Fruit fly (Drosophila melanogaster) whole organism, embryonic: Measurements from ENCODE around the gene Dh44.

Source experiments
- Ada2b ChIP-seq: fragments of 200-800 bp; sonication (Bioruptor generic); IDR thresholded peaks from 2 replicates; pipeline ENCODE4 v1.3.6; 2022; ENCODE audit warnings: missing biosample characterization, missing genetic modification characterization
- Aef1 ChIP-seq: fragments of 200-800 bp; sonication (Bioruptor generic); IDR thresholded peaks from 3 replicates; pipeline ENCODE4 v1.3.6; 2022; ENCODE audit warnings: missing biosample characterization, missing genetic modification characterization
- C15 ChIP-seq: fragments of 200-800 bp; sonication (Bioruptor generic); IDR thresholded peaks from 3 replicates; pipeline ENCODE4 v1.3.6; 2022; ENCODE audit warnings: missing biosample characterization, missing genetic modification characterization
- CG10147 ChIP-seq: fragments of 200-800 bp; sonication (Bioruptor generic); optimal IDR thresholded peaks from 2 replicates; lab custom pipeline; 2019; ENCODE audit warnings: missing biosample characterization, mild to moderate bottlenecking, missing genetic modification characterization, moderate library complexity
- CG11085 ChIP-seq: fragments of 200-800 bp; sonication (Bioruptor generic); IDR thresholded peaks from 2 replicates; pipeline ENCODE4 v1.3.6; 2022; ENCODE audit warnings: missing biosample characterization, missing genetic modification characterization
- CG11093 ChIP-seq: fragments of 200-800 bp; sonication (Bioruptor generic); IDR thresholded peaks from 3 replicates; pipeline ENCODE4 v1.3.6; 2022; ENCODE audit warnings: missing biosample characterization, missing genetic modification characterization
- CG11398 ChIP-seq: fragments of 200-800 bp; sonication (Bioruptor generic); optimal IDR thresholded peaks from 2 replicates; lab custom pipeline; 2016; ENCODE audit warnings: missing biosample characterization, missing genetic modification characterization
- CG1602 ChIP-seq: fragments of 200-800 bp; sonication (Bioruptor generic); optimal IDR thresholded peaks from 3 replicates; lab custom pipeline; 2016; ENCODE audit warnings: missing biosample characterization, missing genetic modification characterization
- CG16813 ChIP-seq: fragments of 200-800 bp; sonication (Bioruptor generic); IDR thresholded peaks from 3 replicates; pipeline ENCODE4 v1.3.6; 2022; ENCODE audit warnings: missing biosample characterization, missing genetic modification characterization; ENCODE audit not compliant: partially characterized antibody
- CG17802 ChIP-seq: fragments of 200-800 bp; sonication (Bioruptor generic); optimal IDR thresholded peaks from 2 replicates; lab custom pipeline; 2018; ENCODE audit warnings: missing biosample characterization, mild to moderate bottlenecking, missing genetic modification characterization, moderate library complexity
- CG2129 ChIP-seq: fragments of 200-800 bp; sonication (Bioruptor generic); IDR thresholded peaks from 2 replicates; pipeline ENCODE4 v1.3.6; 2022; ENCODE audit warnings: missing biosample characterization, missing genetic modification characterization; ENCODE audit not compliant: partially characterized antibody
- CG2678 ChIP-seq: fragments of 200-800 bp; sonication (Bioruptor generic); optimal IDR thresholded peaks from 3 replicates; lab custom pipeline; 2019; ENCODE audit warnings: missing biosample characterization, mild to moderate bottlenecking, missing genetic modification characterization, moderate library complexity
- CG30403 ChIP-seq: fragments of 200-800 bp; sonication (Bioruptor generic); optimal IDR thresholded peaks from 3 replicates; lab custom pipeline; 2016; ENCODE audit warnings: missing biosample characterization, missing genetic modification characterization
- CG31441 ChIP-seq: fragments of 200-800 bp; sonication (Bioruptor generic); IDR thresholded peaks from 2 replicates; pipeline ENCODE4 v1.3.6; 2022; ENCODE audit warnings: missing biosample characterization, missing genetic modification characterization
- CG3281 ChIP-seq: fragments of 200-800 bp; sonication (Bioruptor generic); optimal IDR thresholded peaks from 3 replicates; lab custom pipeline; 2017; ENCODE audit warnings: missing biosample characterization, mild to moderate bottlenecking, missing genetic modification characterization
- CG4328 ChIP-seq: fragments of 200-800 bp; sonication (Bioruptor generic); optimal IDR thresholded peaks from 3 replicates; lab custom pipeline; 2017; ENCODE audit warnings: missing biosample characterization, missing genetic modification reagents, missing genetic modification characterization
- CG43689 ChIP-seq: fragments of 200-800 bp; sonication (Bioruptor generic); IDR thresholded peaks from 2 replicates; pipeline ENCODE4 v1.3.6; 2022; ENCODE audit warnings: missing biosample characterization, missing genetic modification characterization
- CG4424 ChIP-seq: fragments of 200-800 bp; sonication (Bioruptor generic); optimal IDR thresholded peaks from 3 replicates; lab custom pipeline; 2016; ENCODE audit warnings: missing biosample characterization, missing genetic modification characterization
- CG6689 ChIP-seq: fragments of 200-800 bp; sonication (Bioruptor generic); IDR thresholded peaks from 2 replicates; pipeline ENCODE4 v1.3.6; 2022; ENCODE audit warnings: missing biosample characterization, missing genetic modification characterization
- CG7271 ChIP-seq: fragments of 200-800 bp; sonication (Bioruptor generic); optimal IDR thresholded peaks from 2 replicates; lab custom pipeline; 2018; ENCODE audit warnings: missing biosample characterization, mild to moderate bottlenecking, missing genetic modification characterization, moderate library complexity
- CG7963 ChIP-seq: fragments of 200-800 bp; sonication (Bioruptor generic); IDR thresholded peaks from 3 replicates; pipeline ENCODE4 v1.3.6; 2022; ENCODE audit warnings: missing biosample characterization, missing genetic modification characterization; ENCODE audit not compliant: partially characterized antibody
- CG8924 ChIP-seq: fragments of 200-800 bp; optimal IDR thresholded peaks from 3 replicates; lab custom pipeline; 2019; ENCODE audit warnings: missing biosample characterization, mild to moderate bottlenecking, missing genetic modification characterization, moderate library complexity
- CG9727 ChIP-seq: fragments of 200-800 bp; sonication (Bioruptor generic); optimal IDR thresholded peaks from 3 replicates; lab custom pipeline; 2017; ENCODE audit warnings: missing biosample characterization, mild to moderate bottlenecking, missing genetic modification characterization
- CTCF ChIP-seq: fragments of 200-800 bp; sonication (Bioruptor generic); optimal IDR thresholded peaks from 2 replicates; lab custom pipeline; 2017; ENCODE audit warnings: missing biosample characterization, mild to moderate bottlenecking, missing genetic modification characterization, moderate library complexity
- Dip3 ChIP-seq: fragments of 200-800 bp; sonication (Bioruptor generic); optimal IDR thresholded peaks from 3 replicates; lab custom pipeline; 2016; ENCODE audit warnings: missing biosample characterization, missing genetic modification characterization
- Dref ChIP-seq: fragments of 200-800 bp; sonication (Bioruptor generic); IDR thresholded peaks from 2 replicates; pipeline ENCODE4 v1.3.6; 2022; ENCODE audit warnings: missing biosample characterization, missing genetic modification characterization
- E2f1 ChIP-seq: fragments of 200-800 bp; sonication (Bioruptor generic); IDR thresholded peaks from 2 replicates; pipeline ENCODE4 v1.3.6; 2022; ENCODE audit warnings: missing biosample characterization, missing genetic modification characterization
- Ets97D ChIP-seq: fragments of 200-800 bp; sonication (Bioruptor generic); optimal IDR thresholded peaks from 3 replicates; lab custom pipeline; 2016; ENCODE audit warnings: missing biosample characterization, missing genetic modification characterization
- Hey ChIP-seq: fragments of 200-800 bp; sonication (Bioruptor generic); optimal IDR thresholded peaks from 3 replicates; lab custom pipeline; 2018; ENCODE audit warnings: missing biosample characterization, mild to moderate bottlenecking, missing genetic modification characterization
- Mes4 ChIP-seq: fragments of 200-800 bp; sonication (Bioruptor generic); optimal IDR thresholded peaks from 2 replicates; lab custom pipeline; 2016; ENCODE audit warnings: missing biosample characterization, missing genetic modification characterization
- Optix ChIP-seq: fragments of 200-800 bp; sonication (Bioruptor generic); IDR thresholded peaks from 3 replicates; pipeline ENCODE4 v1.3.6; 2022; ENCODE audit warnings: missing biosample characterization, missing genetic modification characterization
- Ptx1 ChIP-seq: fragments of 200-800 bp; sonication (Bioruptor generic); IDR thresholded peaks from 2 replicates; pipeline ENCODE4 v1.3.6; 2022; ENCODE audit warnings: missing biosample characterization, missing genetic modification characterization
- Sry-δ ChIP-seq: fragments of 200-800 bp; sonication (Bioruptor generic); optimal IDR thresholded peaks from 2 replicates; lab custom pipeline; 2016; ENCODE audit warnings: missing biosample characterization, missing genetic modification characterization
- bigmax ChIP-seq: fragments of 200-800 bp; sonication (Bioruptor generic); optimal IDR thresholded peaks from 2 replicates; lab custom pipeline; 2018; ENCODE audit warnings: missing biosample characterization, mild to moderate bottlenecking, missing genetic modification characterization
- cad ChIP-seq: fragments of >200 bp; optimal IDR thresholded peaks from 2 replicates; lab custom pipeline; 2017; ENCODE audit warnings: missing biosample characterization, missing genetic modification characterization
- chm ChIP-seq: fragments of 200-800 bp; sonication (Bioruptor generic); IDR thresholded peaks from 2 replicates; pipeline ENCODE4 v1.3.6; 2022; ENCODE audit warnings: missing biosample characterization, missing genetic modification characterization
- corto ChIP-seq: fragments of 200-800 bp; sonication (Bioruptor generic); optimal IDR thresholded peaks from 2 replicates; lab custom pipeline; 2016; ENCODE audit warnings: missing biosample characterization, mild to moderate bottlenecking, missing genetic modification characterization, moderate library complexity
- cwo ChIP-seq: fragments of 200-800 bp; sonication (Bioruptor generic); optimal IDR thresholded peaks from 3 replicates; lab custom pipeline; 2017; ENCODE audit warnings: missing biosample characterization, missing genetic modification characterization, mild to moderate bottlenecking, moderate library complexity, missing genetic modification reagents
- dmrt99B ChIP-seq: fragments of 200-800 bp; sonication (Bioruptor generic); optimal IDR thresholded peaks from 2 replicates; lab custom pipeline; 2018; ENCODE audit warnings: missing biosample characterization, mild to moderate bottlenecking, missing genetic modification characterization, moderate library complexity
- dpn ChIP-seq, 2 experiments: fragments of 200-800 bp; sonication (Bioruptor generic); optimal IDR thresholded peaks; 3 replicates each; lab custom pipeline; 2016; ENCODE audit warnings: missing biosample characterization in 2 of 2, missing genetic modification characterization in 2 of 2
- emc ChIP-seq: fragments of 200-800 bp; sonication (Bioruptor generic); optimal IDR thresholded peaks from 2 replicates; lab custom pipeline; 2016; ENCODE audit warnings: missing biosample characterization, missing genetic modification characterization
- mld ChIP-seq: fragments of 200-800 bp; sonication (Bioruptor generic); IDR thresholded peaks from 3 replicates; pipeline ENCODE4 v1.3.6; 2022; ENCODE audit warnings: missing biosample characterization, missing genetic modification characterization; ENCODE audit not compliant: partially characterized antibody
- nau ChIP-seq: fragments of 200-800 bp; sonication (Bioruptor generic); optimal IDR thresholded peaks from 3 replicates; lab custom pipeline; 2017; ENCODE audit warnings: missing biosample characterization, mild to moderate bottlenecking, missing genetic modification characterization, missing genetic modification reagents
- sens ChIP-seq: fragments of 200-800 bp; sonication (Bioruptor generic); peaks from one replicate; lab custom pipeline; 2016; ENCODE audit warnings: missing biosample characterization, missing genetic modification characterization
- sqz ChIP-seq: fragments of 200-800 bp; sonication (Bioruptor generic); optimal IDR thresholded peaks from 3 replicates; lab custom pipeline; 2018; ENCODE audit warnings: missing biosample characterization, mild to moderate bottlenecking, missing genetic modification characterization
- tio ChIP-seq: fragments of 200-800 bp; sonication (Bioruptor generic); optimal IDR thresholded peaks from 2 replicates; lab custom pipeline; 2017; ENCODE audit warnings: missing biosample characterization, missing genetic modification characterization, inconsistent platforms
- trh ChIP-seq: fragments of 200-800 bp; sonication (Bioruptor generic); optimal IDR thresholded peaks from 2 replicates; lab custom pipeline; 2016; ENCODE audit warnings: missing biosample characterization, missing genetic modification characterization
- ttk ChIP-seq: fragments of 200-800 bp; sonication (Bioruptor generic); IDR thresholded peaks from 2 replicates; pipeline ENCODE4 v2.1.2; 2022; ENCODE audit warnings: missing biosample characterization, missing genetic modification characterization
- twi ChIP-seq: fragments of 200-800 bp; optimal IDR thresholded peaks from 2 replicates; lab custom pipeline; 2019; ENCODE audit warnings: missing biosample characterization, mild to moderate bottlenecking, missing genetic modification characterization, moderate library complexity
- vfl ChIP-seq: fragments of 200-800 bp; sonication (Bioruptor generic); optimal IDR thresholded peaks from 2 replicates; lab custom pipeline; 2016; ENCODE audit warnings: missing biosample characterization, missing genetic modification characterization
- z ChIP-seq: fragments of 200-800 bp; sonication (Bioruptor generic); IDR thresholded peaks from 3 replicates; pipeline ENCODE4 v1.3.6; 2022; ENCODE audit warnings: missing biosample characterization, missing genetic modification characterization
- zf30C ChIP-seq: fragments of 200-800 bp; sonication (Bioruptor generic); optimal IDR thresholded peaks from 3 replicates; lab custom pipeline; 2018; ENCODE audit warnings: missing biosample characterization, mild to moderate bottlenecking, missing genetic modification characterization

The Dh44 gene

dm6 chr3R:9677734-9678341 is 39.9 kb downstream of the Dh44 start, which contains the start of gene p23 (continued):
- TF ChIP-seq CG43689 (GFP tag; lab: Robert Waterston, UW), result no peak
- no peak for TF ChIP-seq Aef1
- no peak for TF ChIP-seq vfl (GFP tag; lab: Kevin White, UChicago)
- TF ChIP-seq CG7271 (tag; lab: Kevin White, UChicago), result no peak
- TF ChIP-seq chm, result peak; percentile 44; the same call in 1 of the 2 replicates
- peak; percentile 81 for TF ChIP-seq CTCF (GFP tag; lab: Kevin White, UChicago)
- no peak for TF ChIP-seq CG17802 (tag; lab: Kevin White, UChicago)
- TF ChIP-seq zf30C, result no peak
- TF ChIP-seq tio (GFP tag; lab: Kevin White, UChicago), result no peak
- no peak for TF ChIP-seq CG7963 (GFP tag; lab: Robert Waterston, UW)
- TF ChIP-seq C15 (GFP tag; lab: Robert Waterston, UW), result no peak
- TF ChIP-seq CG3281 (GFP tag; lab: Kevin White, UChicago), result no peak
- no peak for TF ChIP-seq CG10147 (GFP tag; lab: Kevin White, UChicago)
- TF ChIP-seq mld (GFP tag; lab: Robert Waterston, UW), result no peak
- peak; percentile 44 for TF ChIP-seq Dref (GFP tag; lab: Robert Waterston, UW)
- TF ChIP-seq Ada2b, result no peak
- TF ChIP-seq emc (GFP tag; lab: Kevin White, UChicago), result no peak
- no peak for TF ChIP-seq Mes4 (GFP tag; lab: Kevin White, UChicago)
- no peak for TF ChIP-seq sqz (GFP tag; lab: Kevin White, UChicago)
- no peak for TF ChIP-seq CG30403 (GFP tag; lab: Kevin White, UChicago)
- no peak for TF ChIP-seq ttk (GFP tag; lab: Robert Waterston, UW)
- TF ChIP-seq CG4424 (GFP tag; lab: Kevin White, UChicago), result no peak
- no peak for TF ChIP-seq CG11085
- no peak for TF ChIP-seq CG11398
- TF ChIP-seq twi (tag; lab: Kevin White, UChicago), result no peak
- TF ChIP-seq Sry-δ (GFP tag; lab: Kevin White, UChicago), result peak; percentile 58
- peak; percentile 32 for TF ChIP-seq CG8924
- TF ChIP-seq Ets97D (GFP tag; lab: Kevin White, UChicago), result peak; percentile 75
- TF ChIP-seq CG9727 (GFP tag; lab: Kevin White, UChicago), result no peak
- no peak for TF ChIP-seq CG2129 (GFP tag; lab: Robert Waterston, UW)
- no peak for TF ChIP-seq z (GFP tag; lab: Robert Waterston, UW)
- no peak for TF ChIP-seq CG6689 (GFP tag; lab: Robert Waterston, UW)
- TF ChIP-seq corto (GFP tag; lab: Kevin White, UChicago), result no peak
- no peak for TF ChIP-seq Ptx1 (GFP tag; lab: Robert Waterston, UW)
- no peak for TF ChIP-seq cwo
- no peak for TF ChIP-seq Dip3
- no peak for TF ChIP-seq cad (GFP tag; lab: Kevin White, UChicago)
- no peak for TF ChIP-seq nau (GFP tag; lab: Kevin White, UChicago)
- TF ChIP-seq CG11093 (GFP tag; lab: Robert Waterston, UW), result no peak
- TF ChIP-seq CG16813 (GFP tag; lab: Robert Waterston, UW), result peak; percentile 62
- peak; percentile 96 for TF ChIP-seq bigmax (GFP tag; lab: Kevin White, UChicago)
- no peak for TF ChIP-seq trh (GFP tag; lab: Kevin White, UChicago)
- TF ChIP-seq dpn (GFP tag; optimal IDR thresholded peaks at IDR 0.05; lab: Kevin White, UChicago), result peak in 1 of 2 experiments; percentile 17
- no peak for TF ChIP-seq CG31441 (GFP tag; lab: Robert Waterston, UW)
- no peak for TF ChIP-seq Optix (GFP tag; lab: Robert Waterston, UW)
- no peak for TF ChIP-seq E2f1
- TF ChIP-seq sens, result peak; percentile 62
- no peak for TF ChIP-seq CG1602 (GFP tag; lab: Kevin White, UChicago)
- TF ChIP-seq CG2678 (tag; lab: Kevin White, UChicago), result no peak
- TF ChIP-seq Hey, result no peak
- no peak for TF ChIP-seq CG4328 (GFP tag; lab: Kevin White, UChicago)
- TF ChIP-seq dmrt99B (tag; lab: Kevin White, UChicago), result no peak
